Fruit fly (Drosophila melanogaster): ENCODE results near the gene sofe.

Gene sofe

dm6 chrX:10822678-10823440 is 34.4 kb downstream of the sofe start (continued):
- TF ChIP-seq HmgD (GFP tag; optimal IDR thresholded peaks at IDR 0.05) (no peak), Chrac-16 (GFP tag; optimal IDR thresholded peaks at IDR 0.05) (peak; percentile 37), CG15514 (GFP tag; optimal IDR thresholded peaks at IDR 0.05) (peak; percentile 26), twi (tag; optimal IDR thresholded peaks at IDR 0.05) (peak; percentile 79), CG9797 (GFP tag; optimal IDR thresholded peaks at IDR 0.05) (no peak), CG12219 (GFP tag; optimal IDR thresholded peaks at IDR 0.05) (peak; percentile 66), CG10209 (GFP tag; optimal IDR thresholded peaks at IDR 0.05) (peak; percentile 75), Opbp (GFP tag; IDR thresholded peaks at IDR 0.05; ENCODE audit: partially characterized antibody) (no peak), CG10274 (GFP tag; optimal IDR thresholded peaks at IDR 0.05) (peak; percentile 26), Dfd (GFP tag; optimal IDR thresholded peaks at IDR 0.05) (no peak), CG10979 (tag; optimal IDR thresholded peaks at IDR 0.05) (peak; percentile 89), CG5180 (GFP tag; optimal IDR thresholded peaks at IDR 0.05) (peak; percentile 46), CG34422 (GFP tag; IDR thresholded peaks at IDR 0.05) (no peak), CG14050 (GFP tag; IDR thresholded peaks at IDR 0.05) (no peak), jigr1 (GFP tag; IDR thresholded peaks at IDR 0.05) (no peak), eyg (GFP tag; optimal IDR thresholded peaks at IDR 0.05) (no peak), CG13775 (GFP tag; optimal IDR thresholded peaks at IDR 0.05) (peak; percentile 78), NK7.1 (GFP tag; optimal IDR thresholded peaks at IDR 0.05) (no peak), cwo (GFP tag; optimal IDR thresholded peaks at IDR 0.05) (peak; percentile 47), schlank (tag; optimal IDR thresholded peaks at IDR 0.05) (no peak), hbn (GFP tag; IDR thresholded peaks at IDR 0.05; ENCODE audit: partially characterized antibody) (no peak), CG3847 (GFP tag; IDR thresholded peaks at IDR 0.05) (0 out of 2 replicates have a peak, but pooled peaks have one; percentile 31), Asciz (GFP tag; optimal IDR thresholded peaks at IDR 0.05) (peak; percentile 38), Ssrp (tag; optimal IDR thresholded peaks at IDR 0.05) (peak; percentile 80), Dad (GFP tag; optimal IDR thresholded peaks at IDR 0.05) (no peak), wor (GFP tag; IDR thresholded peaks at IDR 0.05) (peak; percentile 52), CG9437 (GFP tag; optimal IDR thresholded peaks at IDR 0.05) (peak; percentile 56), ranshi (GFP tag; IDR thresholded peaks at IDR 0.05) (no peak; the same call in 1 of the 2 replicates), CG8924 (tag; optimal IDR thresholded peaks at IDR 0.05) (peak; percentile 91), D19A (tag; optimal IDR thresholded peaks at IDR 0.05) (peak; percentile 84), pum (GFP tag; optimal IDR thresholded peaks at IDR 0.05) (peak; percentile 16), sc (optimal IDR thresholded peaks at IDR 0.05) (no peak), sc (GFP tag; optimal IDR thresholded peaks at IDR 0.05) (peak; percentile 71), Fer2 (tag; optimal IDR thresholded peaks at IDR 0.05) (peak; percentile 33), otp (GFP tag; IDR thresholded peaks at IDR 0.05) (no peak), CG12942 (GFP tag; optimal IDR thresholded peaks at IDR 0.05) (peak; percentile 30), Usf (GFP tag; optimal IDR thresholded peaks at IDR 0.05) (peak; percentile 44), CG33213 (GFP tag; optimal IDR thresholded peaks at IDR 0.05) (no peak), CG2678 (tag; optimal IDR thresholded peaks at IDR 0.05) (peak; percentile 88), Sox102F (GFP tag; optimal IDR thresholded peaks at IDR 0.05) (peak; percentile 68), CG8388 (GFP tag; optimal IDR thresholded peaks at IDR 0.05) (peak; percentile 100), gfzf (GFP tag; optimal IDR thresholded peaks at IDR 0.05) (no peak), CG1792 (GFP tag; optimal IDR thresholded peaks at IDR 0.05) (no peak), Spps (tag; optimal IDR thresholded peaks at IDR 0.05) (peak; percentile 64), CG17568 (GFP tag; optimal IDR thresholded peaks at IDR 0.05) (no peak), CG11695 (GFP tag; IDR thresholded peaks at IDR 0.05) (peak; percentile 53; the same call in 1 of the 3 replicates), vnd (GFP tag; IDR thresholded peaks at IDR 0.05; ENCODE audit: partially characterized antibody) (no peak), slou (GFP tag; optimal IDR thresholded peaks at IDR 0.05) (no peak), gem (tag; optimal IDR thresholded peaks at IDR 0.05) (peak; percentile 89)
